Worm (Caenorhabditis elegans): ENCODE data around the gene gpx-5.

- TF ChIP-seq ceh-45 (GFP tag; IDR thresholded peaks at IDR 0.05) (no peak), unc-3 (GFP tag; conservative IDR thresholded peaks at IDR 0.05) (no peak), unc-3 (tag; optimal IDR thresholded peaks at IDR 0.05) (no peak), tbx-2 (tag; optimal IDR thresholded peaks at IDR 0.05) (no peak), eyg-1 (tag; optimal IDR thresholded peaks at IDR 0.05) (no peak), pqm-1 (tag; optimal IDR thresholded peaks at IDR 0.05) (no peak), unc-86 (tag; optimal IDR thresholded peaks at IDR 0.05) (no peak), ceh-31 (tag; optimal IDR thresholded peaks at IDR 0.05) (no peak), sox-4 (tag; optimal IDR thresholded peaks at IDR 0.05) (no peak), nfya-1 (tag; optimal IDR thresholded peaks at IDR 0.05) (no peak), F13H6.1 (tag; optimal IDR thresholded peaks at IDR 0.05) (no peak), ama-1 (optimal IDR thresholded peaks at IDR 0.05) (no peak), lim-6 (tag; optimal IDR thresholded peaks at IDR 0.05) (no peak), hlh-30 (tag; optimal IDR thresholded peaks at IDR 0.05; ENCODE audit: insufficient read depth) (no peak), dve-1 (tag; optimal IDR thresholded peaks at IDR 0.05) (no peak)
Observed at ce11 chrX:9548011-9548795, 36.3 kb upstream of the gpx-5 start.

Measured in whole organism, late embryonic.